Fruit fly (Drosophila melanogaster) whole organism: ENCODE data around the gene Rtca.

ENCODE experiments used
- CG8478 ChIP-seq: fragments of >200 bp; optimal IDR thresholded peaks from 2 replicates; lab custom pipeline; 2018; ENCODE audit warnings: inconsistent platforms
- Dll ChIP-seq: fragments of >200 bp; optimal IDR thresholded peaks from 2 replicates; lab custom pipeline; 2017
- pan ChIP-seq: fragments of >200 bp; optimal IDR thresholded peaks from 2 replicates; lab custom pipeline; 2017
- psq ChIP-seq: fragments of >200 bp; optimal IDR thresholded peaks from 2 replicates; lab custom pipeline; 2017
- usp ChIP-seq: fragments of >200 bp; optimal IDR thresholded peaks from 2 replicates; lab custom pipeline; 2017; ENCODE audit warnings: missing biosample characterization, missing genetic modification characterization, mixed read lengths

dm6 chrX:2032160-2032801, 39.9 kb upstream of the Rtca start:
- TF ChIP-seq pan (lab: Kevin White, UChicago) (no peak), CG8478 (lab: Kevin White, UChicago) (no peak), Dll (lab: Kevin White, UChicago) (no peak), psq (lab: Kevin White, UChicago) (no peak), usp (GFP tag; lab: Kevin White, UChicago) (no peak)
